Fruit fly (Drosophila melanogaster): ENCODE data around the gene pum.

Gene pum

DNA sequence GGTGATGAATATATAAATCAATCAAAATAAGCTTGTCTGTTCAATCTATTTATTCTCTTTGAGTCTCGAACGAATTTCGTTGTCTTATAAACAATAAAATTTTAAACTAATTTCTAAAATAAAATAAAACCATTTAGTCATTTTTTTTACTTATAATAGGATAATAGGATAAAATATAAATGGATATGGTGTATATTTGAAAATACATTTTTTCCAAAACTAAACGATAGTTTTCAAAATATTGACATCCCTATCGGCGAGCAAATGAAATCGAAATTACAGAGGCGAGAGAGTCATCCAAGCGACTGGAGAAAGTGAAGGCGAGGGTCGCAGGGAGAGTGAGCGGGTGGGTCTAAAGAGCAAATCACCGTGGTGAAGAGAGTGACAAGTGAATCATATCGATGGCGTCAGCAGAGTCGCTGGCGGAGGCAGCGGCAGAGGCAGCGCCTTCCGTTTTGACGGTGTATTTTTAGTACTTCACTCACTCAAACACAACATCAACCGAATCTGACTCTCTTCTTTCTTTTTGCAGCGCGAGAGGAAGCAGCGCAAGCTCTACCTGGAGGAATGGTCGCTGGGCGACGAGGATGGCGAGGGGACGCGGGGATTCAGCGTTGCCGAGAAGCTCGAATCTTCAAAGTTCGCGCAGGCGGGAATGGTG lies 180.0 kb downstream of the pum start (continued):
- TF ChIP-seq Hmr (GFP tag; optimal IDR thresholded peaks at IDR 0.05) (peak; percentile 99), tap (tag; optimal IDR thresholded peaks at IDR 0.05) (peak; percentile 98), CG32767 (GFP tag; IDR thresholded peaks at IDR 0.05) (no peak), jigr1 (GFP tag; IDR thresholded peaks at IDR 0.05) (no peak), CG31365 (tag; optimal IDR thresholded peaks at IDR 0.05) (peak; percentile 64), CG4707 (GFP tag; optimal IDR thresholded peaks at IDR 0.05) (peak; percentile 85), Sox100B (GFP tag; optimal IDR thresholded peaks at IDR 0.05) (peak; percentile 99), CG1233 (GFP tag; optimal IDR thresholded peaks at IDR 0.05) (peak; percentile 98), CG8089 (GFP tag; optimal IDR thresholded peaks at IDR 0.05) (peak; percentile 12), ro (GFP tag; IDR thresholded peaks at IDR 0.05) (no peak), CG12299 (tag; optimal IDR thresholded peaks at IDR 0.05) (peak; percentile 97), Sry-β (GFP tag; optimal IDR thresholded peaks at IDR 0.05) (peak; percentile 79), HLH54F (GFP tag; optimal IDR thresholded peaks at IDR 0.05) (peak; percentile 66), CG12155 (GFP tag; optimal IDR thresholded peaks at IDR 0.05) (peak; percentile 94), da (GFP tag; optimal IDR thresholded peaks at IDR 0.05) (peak; percentile 10), Hsf (GFP tag; optimal IDR thresholded peaks at IDR 0.05) (peak; percentile 82), Xbp1 (GFP tag; optimal IDR thresholded peaks at IDR 0.05) (peak; percentile 94), chif (GFP tag; optimal IDR thresholded peaks at IDR 0.05) (peak; percentile 45 to 70), Kr (GFP tag; optimal IDR thresholded peaks at IDR 0.05) (peak; percentile 91), al (GFP tag; IDR thresholded peaks at IDR 0.05) (no peak), Oli (tag; optimal IDR thresholded peaks at IDR 0.05) (peak; percentile 97), CG12659 (GFP tag; optimal IDR thresholded peaks at IDR 0.05) (peak; percentile 99), Lpt (GFP tag; optimal IDR thresholded peaks at IDR 0.05) (no peak), CG1602 (GFP tag; optimal IDR thresholded peaks at IDR 0.05) (peak; percentile 92), CG18262 (tag; optimal IDR thresholded peaks at IDR 0.05) (peak; percentile 100), h (optimal IDR thresholded peaks at IDR 0.05) (no peak), Dad (GFP tag; optimal IDR thresholded peaks at IDR 0.05) (peak; percentile 58), zfh2 (GFP tag; optimal IDR thresholded peaks at IDR 0.05) (peak; percentile 70), Gsc (GFP tag; IDR thresholded peaks at IDR 0.05) (no peak), CG3281 (GFP tag; optimal IDR thresholded peaks at IDR 0.05) (peak; percentile 98), Fer1 (GFP tag; optimal IDR thresholded peaks at IDR 0.05) (peak; percentile 99), Neu2 (GFP tag; optimal IDR thresholded peaks at IDR 0.05; ENCODE audit: borderline replicate concordance) (no peak), Elba2 (GFP tag; optimal IDR thresholded peaks at IDR 0.05) (peak; percentile 29), danr (GFP tag; IDR thresholded peaks at IDR 0.05) (no peak), Sox102F (GFP tag; optimal IDR thresholded peaks at IDR 0.05) (peak; percentile 99), Doc3 (GFP tag; IDR thresholded peaks at IDR 0.05; ENCODE audit: partially characterized antibody) (no peak), crol (GFP tag; IDR thresholded peaks at IDR 0.05) (no peak), Nf-YB (GFP tag; optimal IDR thresholded peaks at IDR 0.05) (peak; percentile 92), CG14710 (tag; optimal IDR thresholded peaks at IDR 0.05) (peak; percentile 98), CG4404 (GFP tag; IDR thresholded peaks at IDR 0.05) (no peak), CG15601 (tag; optimal IDR thresholded peaks at IDR 0.05) (peak; percentile 98), tna (GFP tag; IDR thresholded peaks at IDR 0.05; ENCODE audit: partially characterized antibody) (no peak), Gug (GFP tag; IDR thresholded peaks at IDR 0.05) (peak; percentile 70), CG8924 (tag; optimal IDR thresholded peaks at IDR 0.05) (peak; percentile 100), CG18619 (GFP tag; optimal IDR thresholded peaks at IDR 0.05) (peak; percentile 98), maf-S (GFP tag; optimal IDR thresholded peaks at IDR 0.05) (no peak), row (GFP tag; IDR thresholded peaks at IDR 0.05) (no peak), CG10979 (tag; optimal IDR thresholded peaks at IDR 0.05) (peak; percentile 99), sisA (GFP tag; IDR thresholded peaks at IDR 0.05) (no peak), CG17802 (tag; optimal IDR thresholded peaks at IDR 0.05) (peak; percentile 69)
